Fruit fly (Drosophila melanogaster) whole organism, embryonic: ENCODE measurements around the gene MED25.
A peak's percentile ranks its signal among the peaks of the same experiment; 100 is the strongest.

Experiments
- Abd-B ChIP-seq: fragments of 200-800 bp; sonication (Bioruptor generic); optimal IDR thresholded peaks from 2 replicates; lab custom pipeline; 2018; ENCODE audit warnings: missing biosample characterization, mild to moderate bottlenecking, missing genetic modification characterization, moderate library complexity
- CG10267 ChIP-seq: fragments of 200-800 bp; sonication (Bioruptor generic); optimal IDR thresholded peaks from 2 replicates; lab custom pipeline; 2018; ENCODE audit warnings: missing biosample characterization, mild to moderate bottlenecking, missing genetic modification characterization, moderate library complexity
- CG10462 ChIP-seq: fragments of 200-800 bp; sonication (Bioruptor generic); optimal IDR thresholded peaks from 2 replicates; lab custom pipeline; 2016; ENCODE audit warnings: missing biosample characterization, missing genetic modification characterization
- CG11695 ChIP-seq: fragments of 200-800 bp; sonication (Bioruptor generic); IDR thresholded peaks from 3 replicates; pipeline ENCODE4 v1.3.6; 2022; ENCODE audit warnings: missing biosample characterization, missing genetic modification characterization
- CG12769 ChIP-seq: fragments of 200-800 bp; sonication (Bioruptor generic); optimal IDR thresholded peaks from 2 replicates; lab custom pipeline; 2019; ENCODE audit warnings: missing biosample characterization, mild to moderate bottlenecking, missing genetic modification characterization, moderate library complexity
- CG13424 ChIP-seq: fragments of 200-800 bp; sonication (Bioruptor generic); optimal IDR thresholded peaks from 2 replicates; lab custom pipeline; 2019; ENCODE audit warnings: missing biosample characterization, mild to moderate bottlenecking, missing genetic modification characterization, moderate library complexity
- CG17568 ChIP-seq: fragments of 200-800 bp; sonication (Bioruptor generic); optimal IDR thresholded peaks from 2 replicates; lab custom pipeline; 2018; ENCODE audit warnings: missing biosample characterization, mild to moderate bottlenecking, missing genetic modification characterization, moderate library complexity
- CG18262 ChIP-seq: fragments of 200-800 bp; optimal IDR thresholded peaks from 3 replicates; lab custom pipeline; 2019; ENCODE audit warnings: missing biosample characterization, mild to moderate bottlenecking, missing genetic modification characterization, moderate library complexity
- CG2120 ChIP-seq: fragments of 200-800 bp; sonication (Bioruptor generic); optimal IDR thresholded peaks from 3 replicates; lab custom pipeline; 2016; ENCODE audit warnings: missing biosample characterization, missing genetic modification characterization
- CG2678 ChIP-seq: fragments of 200-800 bp; sonication (Bioruptor generic); optimal IDR thresholded peaks from 3 replicates; lab custom pipeline; 2019; ENCODE audit warnings: missing biosample characterization, mild to moderate bottlenecking, missing genetic modification characterization, moderate library complexity
- CG2712 ChIP-seq: fragments of 200-800 bp; optimal IDR thresholded peaks from 3 replicates; lab custom pipeline; 2019; ENCODE audit warnings: missing biosample characterization, mild to moderate bottlenecking, missing genetic modification characterization, moderate library complexity
- CG3065 ChIP-seq: fragments of 200-800 bp; sonication (Bioruptor generic); optimal IDR thresholded peaks from 2 replicates; lab custom pipeline; 2016; ENCODE audit warnings: missing biosample characterization, missing genetic modification characterization
- CG33213 ChIP-seq: fragments of 200-800 bp; sonication (Bioruptor generic); optimal IDR thresholded peaks from 3 replicates; lab custom pipeline; 2016; ENCODE audit warnings: missing biosample characterization, missing genetic modification characterization
- CG5180 ChIP-seq: fragments of 200-800 bp; sonication (Bioruptor generic); optimal IDR thresholded peaks from 3 replicates; lab custom pipeline; 2017; ENCODE audit warnings: missing biosample characterization, missing genetic modification characterization, mild to moderate bottlenecking, moderate library complexity, missing genetic modification reagents
- CG6689 ChIP-seq: fragments of 200-800 bp; sonication (Bioruptor generic); IDR thresholded peaks from 2 replicates; pipeline ENCODE4 v1.3.6; 2022; ENCODE audit warnings: missing biosample characterization, missing genetic modification characterization
- CG7839 ChIP-seq: fragments of 200-800 bp; sonication (Bioruptor generic); optimal IDR thresholded peaks from 3 replicates; lab custom pipeline; 2018; ENCODE audit warnings: missing biosample characterization, mild to moderate bottlenecking, missing genetic modification characterization, moderate library complexity
- CG9437 ChIP-seq: fragments of 200-800 bp; sonication (Bioruptor generic); optimal IDR thresholded peaks from 2 replicates; lab custom pipeline; 2018; ENCODE audit warnings: missing biosample characterization, mild to moderate bottlenecking, missing genetic modification characterization
- CoRest ChIP-seq: fragments of 200-800 bp; sonication (Bioruptor generic); optimal IDR thresholded peaks from 3 replicates; lab custom pipeline; 2018; ENCODE audit warnings: missing biosample characterization, mild to moderate bottlenecking, missing genetic modification characterization, moderate library complexity
- D19A ChIP-seq: fragments of 200-800 bp; optimal IDR thresholded peaks from 3 replicates; lab custom pipeline; 2019; ENCODE audit warnings: missing biosample characterization, mild to moderate bottlenecking, missing genetic modification characterization, moderate library complexity
- Ets65A ChIP-seq: fragments of 200-800 bp; sonication (Bioruptor generic); peaks from one replicate; lab custom pipeline; 2016; ENCODE audit warnings: missing biosample characterization, missing genetic modification characterization
- GATAe ChIP-seq: fragments of 200-800 bp; sonication (Bioruptor generic); conservative IDR thresholded peaks from 2 replicates; pipeline ENCODE4 v1.3.6; 2022; ENCODE audit warnings: missing biosample characterization, missing genetic modification characterization
- Hmx ChIP-seq: fragments of 200-800 bp; sonication (Bioruptor generic); optimal IDR thresholded peaks from 2 replicates; lab custom pipeline; 2016; ENCODE audit warnings: missing biosample characterization, missing genetic modification characterization
- Mad ChIP-seq: fragments of 200-800 bp; sonication (Bioruptor generic); optimal IDR thresholded peaks from 2 replicates; lab custom pipeline; 2016; ENCODE audit warnings: missing biosample characterization, missing genetic modification characterization
- Med ChIP-seq: fragments of 200-800 bp; sonication (Bioruptor generic); peaks from one replicate; lab custom pipeline; 2016; ENCODE audit warnings: missing biosample characterization, missing genetic modification characterization, mild to moderate bottlenecking, inconsistent platforms, moderate library complexity
- Myb ChIP-seq: fragments of 200-800 bp; sonication (Bioruptor generic); optimal IDR thresholded peaks from 2 replicates; lab custom pipeline; 2016; ENCODE audit warnings: missing biosample characterization, missing genetic modification characterization
- NC2β ChIP-seq: fragments of 200-800 bp; sonication (Bioruptor generic); optimal IDR thresholded peaks from 2 replicates; lab custom pipeline; 2016; ENCODE audit warnings: missing biosample characterization, missing genetic modification characterization
- Pdp1 ChIP-seq, 2 experiments: fragments of 200-800 bp; sonication (Bioruptor generic); optimal IDR thresholded peaks; 3 replicates each; lab custom pipeline; 2016; ENCODE audit warnings: missing biosample characterization in 2 of 2, missing genetic modification characterization in 2 of 2, mild to moderate bottlenecking in 1 of 2, moderate library complexity in 1 of 2
- Ptx1 ChIP-seq: fragments of 200-800 bp; sonication (Bioruptor generic); IDR thresholded peaks from 2 replicates; pipeline ENCODE4 v1.3.6; 2022; ENCODE audit warnings: missing biosample characterization, missing genetic modification characterization
- Sox102F ChIP-seq: fragments of 200-800 bp; sonication (Bioruptor generic); optimal IDR thresholded peaks from 2 replicates; lab custom pipeline; 2018; ENCODE audit warnings: missing biosample characterization, mild to moderate bottlenecking, missing genetic modification characterization, moderate library complexity
- Ssrp ChIP-seq: fragments of 200-800 bp; sonication (Bioruptor generic); optimal IDR thresholded peaks from 2 replicates; lab custom pipeline; 2018; ENCODE audit warnings: missing biosample characterization, mild to moderate bottlenecking, missing genetic modification characterization, moderate library complexity
- Usf ChIP-seq: fragments of 200-800 bp; sonication (Bioruptor generic); optimal IDR thresholded peaks from 2 replicates; lab custom pipeline; 2017; ENCODE audit warnings: missing genotype, missing biosample characterization, missing genetic modification characterization
- Xbp1 ChIP-seq: fragments of 200-800 bp; sonication (Bioruptor generic); optimal IDR thresholded peaks from 3 replicates; lab custom pipeline; 2016; ENCODE audit warnings: missing biosample characterization, mild to moderate bottlenecking, missing genetic modification characterization
- ara ChIP-seq: fragments of 200-800 bp; sonication (Bioruptor generic); IDR thresholded peaks from 2 replicates; pipeline ENCODE4 v1.3.6; 2022; ENCODE audit warnings: missing biosample characterization, missing genetic modification characterization
- bab2 ChIP-seq: fragments of 200-800 bp; sonication (Bioruptor generic); optimal IDR thresholded peaks from 2 replicates; lab custom pipeline; 2016; ENCODE audit warnings: missing biosample characterization, missing genetic modification characterization
- bcd ChIP-seq: fragments of 200-800 bp; sonication (Bioruptor generic); optimal IDR thresholded peaks from 2 replicates; lab custom pipeline; 2017; ENCODE audit warnings: missing biosample characterization, mild to moderate bottlenecking, missing genetic modification characterization
- cwo ChIP-seq: fragments of 200-800 bp; sonication (Bioruptor generic); optimal IDR thresholded peaks from 3 replicates; lab custom pipeline; 2017; ENCODE audit warnings: missing biosample characterization, missing genetic modification characterization, mild to moderate bottlenecking, moderate library complexity, missing genetic modification reagents
- gem ChIP-seq: fragments of 200-800 bp; sonication (Bioruptor generic); optimal IDR thresholded peaks from 2 replicates; lab custom pipeline; 2019; ENCODE audit warnings: missing biosample characterization, mild to moderate bottlenecking, missing genetic modification characterization, moderate library complexity
- grau ChIP-seq: fragments of 200-800 bp; optimal IDR thresholded peaks from 3 replicates; lab custom pipeline; 2019; ENCODE audit warnings: missing biosample characterization, mild to moderate bottlenecking, missing genetic modification characterization, moderate library complexity
- gt ChIP-seq: fragments of 200-800 bp; sonication (Bioruptor generic); IDR thresholded peaks from 2 replicates; pipeline ENCODE4 v1.3.6; 2022; ENCODE audit warnings: missing biosample characterization, missing genetic modification characterization
- inv ChIP-seq: fragments of 200-800 bp; sonication (Bioruptor generic); IDR thresholded peaks from 2 replicates; pipeline ENCODE4 v1.3.6; 2022; ENCODE audit warnings: missing biosample characterization, missing genetic modification characterization; ENCODE audit not compliant: partially characterized antibody
- kah ChIP-seq: fragments of 200-800 bp; sonication (Bioruptor generic); optimal IDR thresholded peaks from 2 replicates; lab custom pipeline; 2018; ENCODE audit warnings: missing biosample characterization, mild to moderate bottlenecking, missing genetic modification characterization
- lbe ChIP-seq: fragments of 200-800 bp; sonication (Bioruptor generic); optimal IDR thresholded peaks from 2 replicates; lab custom pipeline; 2016; ENCODE audit warnings: missing biosample characterization, mild to moderate bottlenecking, missing genetic modification characterization
- lola ChIP-seq, 3 experiments: fragments of >200 bp in 2 of 3; fragments of 200-800 bp in 1 of 3; sonication (Bioruptor generic) in 1 of 3; optimal IDR thresholded peaks; 2 replicates each; lab custom pipeline; 2017 to 2019; ENCODE audit warnings: missing biosample characterization in 3 of 3, missing genetic modification characterization in 3 of 3, mild to moderate bottlenecking in 1 of 3, moderate library complexity in 1 of 3
- nmo ChIP-seq: fragments of 200-800 bp; sonication (Bioruptor generic); optimal IDR thresholded peaks from 2 replicates; lab custom pipeline; 2018; ENCODE audit warnings: missing biosample characterization, mild to moderate bottlenecking, missing genetic modification characterization, moderate library complexity
- prd ChIP-seq, 3 experiments: fragments of >200 bp in 2 of 3; fragments of 200-800 bp in 1 of 3; sonication (Bioruptor generic) in 1 of 3; optimal IDR thresholded peaks in 2 of 3; IDR thresholded peaks in 1 of 3; 2 replicates in 2 of 3; 3 replicates in 1 of 3; pipeline versions ENCODE4 v1.3.6 to Lab custom; 2017 to 2022; ENCODE audit warnings: missing biosample characterization in 1 of 3, missing genetic modification characterization in 1 of 3
- row ChIP-seq: fragments of 200-800 bp; sonication (Bioruptor generic); IDR thresholded peaks from 3 replicates; pipeline ENCODE4 v1.3.6; 2022; ENCODE audit warnings: missing biosample characterization, missing genetic modification characterization
- sd ChIP-seq: fragments of 200-800 bp; sonication (Bioruptor generic); optimal IDR thresholded peaks from 3 replicates; lab custom pipeline; 2018; ENCODE audit warnings: missing biosample characterization, mild to moderate bottlenecking, missing genetic modification characterization, moderate library complexity
- sens ChIP-seq: fragments of 200-800 bp; sonication (Bioruptor generic); peaks from one replicate; lab custom pipeline; 2016; ENCODE audit warnings: missing biosample characterization, missing genetic modification characterization
- sisA ChIP-seq: fragments of 200-800 bp; sonication (Bioruptor generic); IDR thresholded peaks from 2 replicates; pipeline ENCODE4 v1.3.6; 2022; ENCODE audit warnings: missing biosample characterization, missing genetic modification characterization
- sr ChIP-seq: fragments of 200-800 bp; sonication (Bioruptor generic); IDR thresholded peaks from 3 replicates; pipeline ENCODE4 v1.3.6; 2022; ENCODE audit warnings: missing biosample characterization, missing genetic modification characterization
- unpg ChIP-seq: fragments of 200-800 bp; sonication (Bioruptor generic); optimal IDR thresholded peaks from 3 replicates; lab custom pipeline; 2018; ENCODE audit warnings: missing biosample characterization, mild to moderate bottlenecking, missing genetic modification characterization, moderate library complexity

MED25 gene

DNA sequence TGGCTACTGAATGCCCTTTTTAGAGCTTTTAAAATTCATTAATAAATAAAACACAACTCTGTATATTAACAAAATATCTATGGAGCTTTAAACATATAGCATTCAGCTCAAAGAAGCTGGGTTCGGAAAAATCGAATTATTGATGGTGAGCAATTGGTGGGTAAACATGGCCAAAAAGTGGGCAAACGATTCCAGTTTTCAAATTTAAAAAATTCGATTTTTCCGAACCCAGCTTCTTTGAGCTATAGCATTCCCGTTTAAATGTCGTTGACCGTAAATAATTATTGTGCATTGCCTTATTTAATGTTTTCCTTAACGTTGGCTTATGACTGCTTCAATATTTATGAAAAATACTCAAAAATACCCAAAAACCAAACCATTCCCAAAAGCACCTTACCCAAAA is 7.2 kb upstream of the MED25 start (continued):
- TF ChIP-seq CG2712 (peak; percentile 42), row (peak; percentile 57; the same call in 2 of the 3 replicates), Ptx1 (peak; percentile 32; the same call in 1 of the 2 replicates), bcd (GFP tag; lab: Kevin White, UChicago) (peak; percentile 21), CG2120 (GFP tag; lab: Kevin White, UChicago) (peak; percentile 11), gt (GFP tag; lab: Robert Waterston, UW) (no peak), Med (GFP tag; lab: Kevin White, UChicago) (peak; percentile 73), CG6689 (GFP tag; lab: Robert Waterston, UW) (0 out of 2 replicates have a peak, but pooled peaks have one; percentile 9), D19A (tag; lab: Kevin White, UChicago) (peak; percentile 89), CG13424 (peak; percentile 12), Myb (GFP tag; lab: Kevin White, UChicago) (no peak), Sox102F (GFP tag; lab: Kevin White, UChicago) (peak; percentile 24), CG18262 (tag; lab: Kevin White, UChicago) (peak; percentile 45), CG7839 (tag; lab: Kevin White, UChicago) (peak; percentile 38), bab2 (no peak), grau (tag; lab: Kevin White, UChicago) (peak; percentile 9), gem (tag; lab: Kevin White, UChicago) (peak; percentile 44), CG11695 (GFP tag; lab: Robert Waterston, UW) (no peak), CoRest (tag; lab: Kevin White, UChicago) (peak; percentile 50), CG10267 (tag; lab: Kevin White, UChicago) (peak; percentile 2), Xbp1 (GFP tag; lab: Kevin White, UChicago) (no peak), nmo (peak; percentile 18), lola (GFP tag; optimal IDR thresholded peaks at IDR 0.05; lab: Kevin White, UChicago) (no peak), prd (optimal IDR thresholded peaks at IDR 0.05; lab: Kevin White, UChicago) (no peak), prd (GFP tag; IDR thresholded peaks at IDR 0.05; lab: Robert Waterston, UW) (peak; percentile 15; the same call in 1 of the 3 replicates), Mad (GFP tag; lab: Kevin White, UChicago) (no peak), Usf (no peak), NC2β (no peak), sisA (GFP tag; lab: Robert Waterston, UW) (peak; percentile 25; the same call in 1 of the 2 replicates), sens (GFP tag; lab: Kevin White, UChicago) (peak; percentile 66), Abd-B (GFP tag; lab: Kevin White, UChicago) (peak; percentile 35), Pdp1 (GFP tag; optimal IDR thresholded peaks at IDR 0.05; lab: Kevin White, UChicago) (peak in 1 of 2 experiments; percentile 8), CG33213 (no peak), lbe (GFP tag; lab: Kevin White, UChicago) (no peak), CG9437 (GFP tag; lab: Kevin White, UChicago) (peak; percentile 15), CG2678 (peak; percentile 20), CG10462 (GFP tag; lab: Kevin White, UChicago) (no peak), GATAe (GFP tag; lab: Robert Waterston, UW) (no peak)

DNA sequence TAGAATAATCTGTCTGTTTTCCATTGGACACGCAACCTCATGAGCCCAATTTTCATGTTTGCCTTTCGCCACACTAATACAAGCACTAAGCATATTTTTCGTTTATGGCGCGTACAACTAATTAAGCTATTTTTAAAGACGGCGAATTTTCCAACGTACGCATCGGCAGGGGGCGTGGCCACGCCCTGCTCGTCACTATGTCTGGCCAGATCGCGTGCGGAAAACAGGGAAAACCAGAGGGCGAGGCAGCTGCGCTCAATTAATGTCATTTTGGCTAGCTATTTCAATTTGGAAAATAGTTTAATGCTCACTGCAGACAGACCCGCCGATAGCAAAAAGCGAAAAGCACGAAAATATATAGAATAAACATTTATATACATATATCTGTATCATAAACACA is 4.0 kb upstream of the MED25 start:
- TF ChIP-seq sd (tag; lab: Kevin White, UChicago) (peak; percentile 69), ara (no peak), Ssrp (tag; lab: Kevin White, UChicago) (no peak), Med (GFP tag; lab: Kevin White, UChicago) (peak; percentile 79), Ets65A (GFP tag; lab: Kevin White, UChicago) (peak; percentile 62), CG5180 (no peak), kah (GFP tag; lab: Kevin White, UChicago) (no peak), cwo (GFP tag; lab: Kevin White, UChicago) (peak; percentile 36), unpg (no peak), inv (GFP tag; lab: Robert Waterston, UW) (no peak), CG17568 (GFP tag; lab: Kevin White, UChicago) (no peak), sr (peak; percentile 31; the same call in 1 of the 3 replicates), CG3065 (GFP tag; lab: Kevin White, UChicago) (peak; percentile 15), CG12769 (tag; lab: Kevin White, UChicago) (peak; percentile 62), Hmx (GFP tag; lab: Kevin White, UChicago) (no peak), Pdp1 (GFP tag; optimal IDR thresholded peaks at IDR 0.05; lab: Kevin White, UChicago) (no peak)
- TF ChIP-seq, all 482 proteins: peak for 7
